In genomic region chr3L:20393357-20393756, dm6 we compare ENCODE assay signal across 1 fruit fly cellular context.
A peak's percentile ranks its signal among the peaks of the same experiment; 100 is the strongest.
TF ChIP-seq lines count a peak whose summit lies in the region.

Gene CG33969, minus strand, starts transcription at chr3L:20393553.

TF ChIP-seq in whole organism, embryonic, 481 proteins besides CTCF, POLR2A, EP300 and RAD21 (continued from another document):
- TF ChIP-seq CG9437 (GFP tag; optimal IDR thresholded peaks at IDR 0.05; lab: Kevin White, UChicago) (peak; percentile 58), crp (GFP tag; optimal IDR thresholded peaks at IDR 0.05; lab: Kevin White, UChicago) (peak in 1 of 2 experiments; percentile 35), fu2 (GFP tag; optimal IDR thresholded peaks at IDR 0.05; lab: Kevin White, UChicago) (no peak), eve (GFP tag; optimal IDR thresholded peaks at IDR 0.05; lab: Kevin White, UChicago) (no peak), CG14441 (GFP tag; IDR thresholded peaks at IDR 0.05; lab: Robert Waterston, UW) (no peak), Lhr (GFP tag; optimal IDR thresholded peaks at IDR 0.05; lab: Kevin White, UChicago) (no peak), ERR (GFP tag; optimal IDR thresholded peaks at IDR 0.05; lab: Kevin White, UChicago) (no peak), twi (tag; optimal IDR thresholded peaks at IDR 0.05; lab: Kevin White, UChicago) (no peak), CG3726 (GFP tag; IDR thresholded peaks at IDR 0.05; lab: Robert Waterston, UW) (no peak), CG15514 (GFP tag; optimal IDR thresholded peaks at IDR 0.05; lab: Kevin White, UChicago) (peak; percentile 42), HLH4C (GFP tag; IDR thresholded peaks at IDR 0.05; lab: Robert Waterston, UW; ENCODE audit: partially characterized antibody) (peak; percentile 14; the same call in 1 of the 3 replicates), Dll (GFP tag; IDR thresholded peaks at IDR 0.05; lab: Robert Waterston, UW; ENCODE audit: partially characterized antibody) (peak; percentile 39; the same call in 1 of the 4 replicates), Sox102F (GFP tag; optimal IDR thresholded peaks at IDR 0.05; lab: Kevin White, UChicago) (no peak), Hr51 (GFP tag; optimal IDR thresholded peaks at IDR 0.05; lab: Kevin White, UChicago) (no peak), CG34224 (GFP tag; IDR thresholded peaks at IDR 0.05; lab: Robert Waterston, UW; ENCODE audit: partially characterized antibody) (peak; percentile 49; the same call in 1 of the 3 replicates), her (GFP tag; optimal IDR thresholded peaks at IDR 0.05; lab: Kevin White, UChicago) (peak; percentile 37), CG13123 (GFP tag; optimal IDR thresholded peaks at IDR 0.05; lab: Kevin White, UChicago) (no peak), lab (GFP tag; optimal IDR thresholded peaks at IDR 0.05; lab: Kevin White, UChicago) (peak; percentile 3), NfI (GFP tag; optimal IDR thresholded peaks at IDR 0.05; lab: Kevin White, UChicago) (no peak), CG13894 (tag; optimal IDR thresholded peaks at IDR 0.05; lab: Kevin White, UChicago) (no peak), Ptx1 (GFP tag; IDR thresholded peaks at IDR 0.05; lab: Robert Waterston, UW) (no peak), CG30020 (tag; optimal IDR thresholded peaks at IDR 0.05; lab: Kevin White, UChicago) (peak; percentile 9), sens (GFP tag; lab: Kevin White, UChicago) (peak; percentile 70), Hmx (GFP tag; optimal IDR thresholded peaks at IDR 0.05; lab: Kevin White, UChicago) (no peak), Scr (GFP tag; IDR thresholded peaks at IDR 0.05; lab: Robert Waterston, UW; ENCODE audit: partially characterized antibody) (peak; percentile 55; the same call in 1 of the 2 replicates), gt (GFP tag; IDR thresholded peaks at IDR 0.05; lab: Robert Waterston, UW) (no peak), gsb-n (tag; optimal IDR thresholded peaks at IDR 0.05; lab: Kevin White, UChicago) (no peak), Eip74EF (GFP tag; optimal IDR thresholded peaks at IDR 0.05; lab: Kevin White, UChicago) (no peak), CG3281 (GFP tag; optimal IDR thresholded peaks at IDR 0.05; lab: Kevin White, UChicago) (no peak), bbx (GFP tag; IDR thresholded peaks at IDR 0.05; lab: Robert Waterston, UW; ENCODE audit: partially characterized antibody) (peak; percentile 44; the same call in 1 of the 2 replicates), zf30C (GFP tag; optimal IDR thresholded peaks at IDR 0.05; lab: Kevin White, UChicago) (no peak), pzg (GFP tag; optimal IDR thresholded peaks at IDR 0.05; lab: Kevin White, UChicago) (peak; percentile 47), Pdp1 (GFP tag; optimal IDR thresholded peaks at IDR 0.05; lab: Kevin White, UChicago) (peak in 1 of 2 experiments; percentile 46), CG30431 (GFP tag; optimal IDR thresholded peaks at IDR 0.05; lab: Kevin White, UChicago) (no peak), exex (tag; optimal IDR thresholded peaks at IDR 0.05; lab: Kevin White, UChicago) (no peak), CG11560 (tag; IDR thresholded peaks at IDR 0.05; lab: Robert Waterston, UW) (no peak), E2f2 (GFP tag; IDR thresholded peaks at IDR 0.05; lab: Robert Waterston, UW) (peak; percentile 37; the same call in 1 of the 2 replicates), CG9817 (tag; optimal IDR thresholded peaks at IDR 0.05; lab: Kevin White, UChicago) (no peak), onecut (GFP tag; IDR thresholded peaks at IDR 0.05; lab: Robert Waterston, UW) (peak; percentile 92), trem (tag; optimal IDR thresholded peaks at IDR 0.05; lab: Kevin White, UChicago) (peak; percentile 33), lbe (GFP tag; optimal IDR thresholded peaks at IDR 0.05; lab: Kevin White, UChicago) (peak; percentile 21), CG2120 (GFP tag; optimal IDR thresholded peaks at IDR 0.05; lab: Kevin White, UChicago) (peak; percentile 16), ato (GFP tag; IDR thresholded peaks at IDR 0.05; lab: Robert Waterston, UW; ENCODE audit: partially characterized antibody) (0 out of 2 replicates have a peak, but pooled peaks have one; percentile 26), CG14860 (GFP tag; IDR thresholded peaks at IDR 0.05; lab: Robert Waterston, UW; ENCODE audit: partially characterized antibody) (no peak), Bgb (GFP tag; IDR thresholded peaks at IDR 0.05; lab: Robert Waterston, UW; ENCODE audit: partially characterized antibody) (peak; percentile 6; the same call in 1 of the 2 replicates), wdn (GFP tag; IDR thresholded peaks at IDR 0.05; lab: Robert Waterston, UW) (no peak), CG4328 (GFP tag; optimal IDR thresholded peaks at IDR 0.05; lab: Kevin White, UChicago) (no peak), Deaf1 (tag; optimal IDR thresholded peaks at IDR 0.05; lab: Kevin White, UChicago) (peak; percentile 11), CG1529 (GFP tag; optimal IDR thresholded peaks at IDR 0.05; lab: Kevin White, UChicago) (no peak), Optix (GFP tag; IDR thresholded peaks at IDR 0.05; lab: Robert Waterston, UW) (0 out of 3 replicates have a peak, but pooled peaks have one; percentile 23), CG12299 (tag; optimal IDR thresholded peaks at IDR 0.05; lab: Kevin White, UChicago) (no peak), Dref (GFP tag; IDR thresholded peaks at IDR 0.05; lab: Robert Waterston, UW) (peak; percentile 64), CG17829 (tag; optimal IDR thresholded peaks at IDR 0.05; lab: Kevin White, UChicago) (no peak), CG12942 (GFP tag; optimal IDR thresholded peaks at IDR 0.05; lab: Kevin White, UChicago) (no peak), CG31441 (GFP tag; IDR thresholded peaks at IDR 0.05; lab: Robert Waterston, UW) (no peak), CG31365 (tag; optimal IDR thresholded peaks at IDR 0.05; lab: Kevin White, UChicago) (no peak), CG8290 (GFP tag; optimal IDR thresholded peaks at IDR 0.05; lab: Kevin White, UChicago) (no peak), CG8290 (tag; optimal IDR thresholded peaks at IDR 0.05; lab: Kevin White, UChicago) (peak in 1 of 2 experiments; percentile 40), NC2α (GFP tag; optimal IDR thresholded peaks at IDR 0.05; lab: Kevin White, UChicago) (no peak), CG15696 (tag; optimal IDR thresholded peaks at IDR 0.05; lab: Kevin White, UChicago) (no peak), YL-1 (GFP tag; optimal IDR thresholded peaks at IDR 0.05; lab: Kevin White, UChicago) (peak; percentile 58), CG10267 (tag; optimal IDR thresholded peaks at IDR 0.05; lab: Kevin White, UChicago) (peak; percentile 94), Stat92E (GFP tag; optimal IDR thresholded peaks at IDR 0.05; lab: Kevin White, UChicago) (no peak), pho (GFP tag; optimal IDR thresholded peaks at IDR 0.05; lab: Kevin White, UChicago) (no peak), CG11247 (GFP tag; IDR thresholded peaks at IDR 0.05; lab: Robert Waterston, UW) (no peak), CG2199 (GFP tag; IDR thresholded peaks at IDR 0.05; lab: Robert Waterston, UW) (0 out of 3 replicates have a peak, but pooled peaks have one; percentile 11), CG2116 (GFP tag; optimal IDR thresholded peaks at IDR 0.05; lab: Kevin White, UChicago) (peak; percentile 82), nom (GFP tag; optimal IDR thresholded peaks at IDR 0.05; lab: Kevin White, UChicago) (no peak), ftz-f1 (GFP tag; optimal IDR thresholded peaks at IDR 0.05; lab: Kevin White, UChicago) (no peak), Hand (GFP tag; optimal IDR thresholded peaks at IDR 0.05; lab: Kevin White, UChicago) (no peak), row (GFP tag; IDR thresholded peaks at IDR 0.05; lab: Robert Waterston, UW) (no peak), chn (GFP tag; optimal IDR thresholded peaks at IDR 0.05; lab: Kevin White, UChicago) (no peak), Med (GFP tag; lab: Kevin White, UChicago) (peak; percentile 65), insv (GFP tag; optimal IDR thresholded peaks at IDR 0.05; lab: Kevin White, UChicago) (no peak), gfzf (GFP tag; optimal IDR thresholded peaks at IDR 0.05; lab: Kevin White, UChicago) (peak; percentile 29), CG10979 (tag; optimal IDR thresholded peaks at IDR 0.05; lab: Kevin White, UChicago) (no peak), CG6854 (GFP tag; optimal IDR thresholded peaks at IDR 0.05; lab: Kevin White, UChicago) (no peak), Myb (GFP tag; optimal IDR thresholded peaks at IDR 0.05; lab: Kevin White, UChicago) (peak; percentile 96), TFAM (GFP tag; optimal IDR thresholded peaks at IDR 0.05; lab: Kevin White, UChicago) (no peak), Fer1 (GFP tag; optimal IDR thresholded peaks at IDR 0.05; lab: Kevin White, UChicago) (no peak), inv (GFP tag; IDR thresholded peaks at IDR 0.05; lab: Robert Waterston, UW; ENCODE audit: partially characterized antibody) (no peak), Doc3 (GFP tag; IDR thresholded peaks at IDR 0.05; lab: Robert Waterston, UW; ENCODE audit: partially characterized antibody) (no peak), CG12236 (GFP tag; optimal IDR thresholded peaks at IDR 0.05; lab: Kevin White, UChicago) (no peak), Sry-δ (GFP tag; optimal IDR thresholded peaks at IDR 0.05; lab: Kevin White, UChicago) (peak; percentile 40), Ets65A (GFP tag; lab: Kevin White, UChicago) (no peak), CG12219 (GFP tag; optimal IDR thresholded peaks at IDR 0.05; lab: Kevin White, UChicago) (no peak), CG11504 (tag; optimal IDR thresholded peaks at IDR 0.05; lab: Kevin White, UChicago) (peak; percentile 29), CG13287 (GFP tag; IDR thresholded peaks at IDR 0.05; lab: Robert Waterston, UW; ENCODE audit: partially characterized antibody) (peak; percentile 58), CG34376 (GFP tag; optimal IDR thresholded peaks at IDR 0.05; lab: Kevin White, UChicago) (no peak), MESR4 (GFP tag; optimal IDR thresholded peaks at IDR 0.05; lab: Kevin White, UChicago) (peak; percentile 57), ham (GFP tag; IDR thresholded peaks at IDR 0.05; lab: Robert Waterston, UW) (no peak), sug (tag; optimal IDR thresholded peaks at IDR 0.05; lab: Kevin White, UChicago) (peak; percentile 2), schlank (tag; optimal IDR thresholded peaks at IDR 0.05; lab: Kevin White, UChicago) (no peak), CG11456 (GFP tag; IDR thresholded peaks at IDR 0.05; lab: Robert Waterston, UW) (no peak), CG8089 (GFP tag; optimal IDR thresholded peaks at IDR 0.05; lab: Kevin White, UChicago) (no peak), C15 (GFP tag; IDR thresholded peaks at IDR 0.05; lab: Robert Waterston, UW) (no peak), Xbp1 (GFP tag; optimal IDR thresholded peaks at IDR 0.05; lab: Kevin White, UChicago) (no peak), Vsx1 (GFP tag; optimal IDR thresholded peaks at IDR 0.05; lab: Kevin White, UChicago) (peak; percentile 20), CG14710 (tag; optimal IDR thresholded peaks at IDR 0.05; lab: Kevin White, UChicago) (peak; percentile 21)
